Fruit fly (Drosophila melanogaster): Measurements from ENCODE around the gene CG12017.

- TF ChIP-seq h (optimal IDR thresholded peaks at IDR 0.05) = no peak
- TF ChIP-seq Sin3A (optimal IDR thresholded peaks at IDR 0.05) = no peak
- no peak for TF ChIP-seq ttk (optimal IDR thresholded peaks at IDR 0.05)
- no peak for TF ChIP-seq Myc (optimal IDR thresholded peaks at IDR 0.05)
- no peak for TF ChIP-seq psq (optimal IDR thresholded peaks at IDR 0.05)
These were observed 55.6 kb downstream of the CG12017 start, which contains the start of gene Drsl1 for dm6 chr3L:3335688-3336087.

All from Kc167 (cell line).